Worm (Caenorhabditis elegans) whole organism, late embryonic: ENCODE data around the gene C28D4.18.

Experiments
- C08G9.2 ChIP-seq: sonication (generic microtip); optimal IDR thresholded peaks from 2 replicates; lab custom pipeline; 2016; ENCODE audit warnings: mild to moderate bottlenecking, missing genetic modification characterization, moderate library complexity, missing compliant biosample characterization
- F13H6.1 ChIP-seq: sonication (generic microtip); optimal IDR thresholded peaks from 2 replicates; lab custom pipeline; 2016; ENCODE audit warnings: missing genetic modification characterization, missing compliant biosample characterization
- K09A11.1 ChIP-seq: sonication (generic microtip); optimal IDR thresholded peaks from 2 replicates; lab custom pipeline; 2017; ENCODE audit warnings: antibody characterized with exemption, mild to moderate bottlenecking, missing genetic modification characterization, missing compliant biosample characterization; ENCODE audit not compliant: insufficient read depth
- T23F11.4 ChIP-seq: fragments of 200-800 bp; sonication (Bioruptor generic); optimal IDR thresholded peaks from 2 replicates; lab custom pipeline; 2018; ENCODE audit warnings: mild to moderate bottlenecking, missing genetic modification characterization, missing compliant biosample characterization
- Y22D7AL.16 ChIP-seq: sonication (generic microtip); optimal IDR thresholded peaks from 2 replicates; lab custom pipeline; 2016; ENCODE audit warnings: missing genetic modification characterization, missing compliant biosample characterization
- ahr-1 ChIP-seq: sonication (generic microtip); optimal IDR thresholded peaks from 2 replicates; lab custom pipeline; 2016; ENCODE audit warnings: missing genetic modification characterization, missing compliant biosample characterization
- ama-1 ChIP-seq: fragments of 150-350 bp; optimal IDR thresholded peaks from 2 replicates; lab custom pipeline; 2014
- ceh-14 ChIP-seq: sonication (generic microtip); optimal IDR thresholded peaks from 2 replicates; lab custom pipeline; 2016; ENCODE audit warnings: missing genotype, missing genetic modification characterization, missing compliant biosample characterization
- ceh-18 ChIP-seq: sonication (generic microtip); optimal IDR thresholded peaks from 2 replicates; lab custom pipeline; 2016; ENCODE audit warnings: missing genetic modification characterization, missing compliant biosample characterization
- ceh-19 ChIP-seq: fragments of 200-800 bp; sonication (Bioruptor generic); optimal IDR thresholded peaks from 2 replicates; lab custom pipeline; 2018; ENCODE audit warnings: mild to moderate bottlenecking, missing genetic modification characterization, missing compliant biosample characterization
- ceh-2 ChIP-seq: sonication (generic microtip); optimal IDR thresholded peaks from 2 replicates; lab custom pipeline; 2016; ENCODE audit warnings: missing genotype, missing genetic modification characterization, missing compliant biosample characterization
- ceh-22 ChIP-seq: sonication (generic microtip); optimal IDR thresholded peaks from 2 replicates; lab custom pipeline; 2017; ENCODE audit warnings: missing biosample characterization, missing genetic modification characterization
- ceh-30 ChIP-seq: fragments of 150-350 bp; optimal IDR thresholded peaks from 2 replicates; lab custom pipeline; 2014; ENCODE audit warnings: missing biosample characterization, missing genetic modification characterization
- ceh-31 ChIP-seq: sonication (generic microtip); optimal IDR thresholded peaks from 2 replicates; lab custom pipeline; 2016; ENCODE audit warnings: missing genetic modification characterization, missing compliant biosample characterization
- ceh-6 ChIP-seq: fragments of 200-800 bp; sonication (Bioruptor generic); optimal IDR thresholded peaks from 2 replicates; lab custom pipeline; 2018; ENCODE audit warnings: mild to moderate bottlenecking, missing genetic modification characterization, missing compliant biosample characterization
- ceh-9 ChIP-seq: sonication (generic microtip); optimal IDR thresholded peaks from 2 replicates; lab custom pipeline; 2016; ENCODE audit warnings: mild to moderate bottlenecking, missing genetic modification characterization, inconsistent platforms, missing compliant biosample characterization
- dve-1 ChIP-seq: sonication (generic microtip); optimal IDR thresholded peaks from 2 replicates; lab custom pipeline; 2017; ENCODE audit warnings: antibody characterized with exemption, mild to moderate bottlenecking, missing genetic modification characterization, missing compliant biosample characterization
- elt-4 ChIP-seq: sonication (generic microtip); optimal IDR thresholded peaks from 2 replicates; lab custom pipeline; 2016; ENCODE audit warnings: missing genetic modification characterization, missing compliant biosample characterization
- eyg-1 ChIP-seq: sonication (generic microtip); optimal IDR thresholded peaks from 2 replicates; lab custom pipeline; 2016; ENCODE audit warnings: missing genotype, missing genetic modification characterization, missing compliant biosample characterization
- fkh-6 ChIP-seq: sonication (generic microtip); optimal IDR thresholded peaks from 2 replicates; lab custom pipeline; 2016; ENCODE audit warnings: missing genetic modification characterization, missing compliant biosample characterization
- gmeb-2 ChIP-seq: sonication (generic microtip); optimal IDR thresholded peaks from 2 replicates; lab custom pipeline; 2016; ENCODE audit warnings: missing genetic modification characterization, inconsistent platforms, missing compliant biosample characterization
- hlh-30 ChIP-seq: sonication (generic microtip); optimal IDR thresholded peaks from 2 replicates; lab custom pipeline; 2017; ENCODE audit warnings: antibody characterized with exemption, missing genetic modification characterization, missing compliant biosample characterization; ENCODE audit not compliant: insufficient read depth
- lim-6 ChIP-seq: sonication (generic microtip); optimal IDR thresholded peaks from 2 replicates; lab custom pipeline; 2016; ENCODE audit warnings: missing genetic modification characterization, missing compliant biosample characterization
- mec-3 ChIP-seq: sonication (generic microtip); optimal IDR thresholded peaks from 2 replicates; lab custom pipeline; 2016; ENCODE audit warnings: borderline replicate concordance, missing genetic modification characterization, missing compliant biosample characterization
- nfya-1 ChIP-seq: sonication (generic microtip); optimal IDR thresholded peaks from 2 replicates; lab custom pipeline; 2017; ENCODE audit warnings: missing genetic modification characterization, mild to moderate bottlenecking, missing compliant biosample characterization, antibody characterized with exemption, moderate library complexity
- npax-4 ChIP-seq: sonication (generic microtip); optimal IDR thresholded peaks from 2 replicates; lab custom pipeline; 2016; ENCODE audit warnings: missing genetic modification characterization, missing compliant biosample characterization
- pat-9 ChIP-seq: fragments of 200-800 bp; sonication (Bioruptor generic); optimal IDR thresholded peaks from 2 replicates; lab custom pipeline; 2018; ENCODE audit warnings: mild to moderate bottlenecking, missing genetic modification characterization, moderate library complexity, missing compliant biosample characterization
- pha-4 ChIP-seq: fragments of 150-350 bp; optimal IDR thresholded peaks from 2 replicates; lab custom pipeline; 2018; ENCODE audit warnings: missing biosample characterization, missing genetic modification reagents, missing genetic modification characterization
- ref-2 ChIP-seq: sonication (generic microtip); optimal IDR thresholded peaks from 2 replicates; lab custom pipeline; 2016; ENCODE audit warnings: missing genetic modification characterization, missing compliant biosample characterization
- rnt-1 ChIP-seq: sonication (generic microtip); optimal IDR thresholded peaks from 2 replicates; lab custom pipeline; 2016; ENCODE audit warnings: missing genetic modification characterization, missing compliant biosample characterization
- sox-2 ChIP-seq: fragments of 200-800 bp; sonication (Bioruptor generic); IDR thresholded peaks from 2 replicates; pipeline ENCODE4 v1.3.6; 2022; ENCODE audit warnings: missing genetic modification reagents, missing genetic modification characterization, missing compliant biosample characterization
- syd-9 ChIP-seq: sonication (generic microtip); optimal IDR thresholded peaks from 2 replicates; lab custom pipeline; 2016; ENCODE audit warnings: mild to moderate bottlenecking, missing genetic modification characterization, moderate library complexity, missing compliant biosample characterization
- tbx-2 ChIP-seq: sonication (generic microtip); optimal IDR thresholded peaks from 2 replicates; lab custom pipeline; 2016; ENCODE audit warnings: missing genetic modification characterization, missing compliant biosample characterization
- unc-3 ChIP-seq, 2 experiments: fragments of 200-800 bp in 1 of 2; sonication (Bioruptor generic) in 1 of 2; sonication (generic microtip) in 1 of 2; conservative IDR thresholded peaks in 1 of 2; optimal IDR thresholded peaks in 1 of 2; 2 replicates each; pipeline versions ENCODE4 v1.3.6 to Lab custom; 2016 to 2022; ENCODE audit warnings: missing compliant biosample characterization in 2 of 2, missing genetic modification characterization in 2 of 2, missing genetic modification reagents in 1 of 2
- unc-42 ChIP-seq: sonication (generic microtip); optimal IDR thresholded peaks from 2 replicates; lab custom pipeline; 2016; ENCODE audit warnings: missing genotype, missing genetic modification characterization, missing compliant biosample characterization
- unc-86 ChIP-seq: sonication (generic microtip); optimal IDR thresholded peaks from 2 replicates; lab custom pipeline; 2016; ENCODE audit warnings: missing genetic modification characterization, missing compliant biosample characterization
- zip-5 ChIP-seq: sonication (generic microtip); optimal IDR thresholded peaks from 2 replicates; lab custom pipeline; 2016; ENCODE audit warnings: missing genetic modification characterization, missing compliant biosample characterization
- ztf-16 ChIP-seq: sonication (generic microtip); optimal IDR thresholded peaks from 2 replicates; lab custom pipeline; 2017; ENCODE audit warnings: missing genetic modification characterization, missing compliant biosample characterization

The C28D4.18 gene

ce11 chrIV:9744905-9745304, 19.8 kb downstream of the C28D4.18 start, which contains the start of gene C28D4.4:
TSS of gene C28D4.4 (minus strand) at chrIV:9745005.
- TF ChIP-seq ceh-30 (tag; lab: Kevin White, UChicago) (no peak), ztf-16 (tag; lab: Kevin White, UChicago) (no peak), ceh-19 (GFP tag; lab: Kevin White, UChicago) (no peak), hlh-30 (tag; lab: Kevin White, UChicago) (no peak), ceh-31 (no peak), ceh-9 (no peak), F13H6.1 (tag; lab: Kevin White, UChicago) (no peak), unc-42 (tag; lab: Kevin White, UChicago) (no peak), npax-4 (tag; lab: Kevin White, UChicago) (no peak), ceh-6 (GFP tag; lab: Kevin White, UChicago) (no peak), nfya-1 (tag; lab: Kevin White, UChicago) (no peak), lim-6 (no peak)

- no peak for TF ChIP-seq ahr-1 (tag; lab: Kevin White, UChicago)
- no peak for TF ChIP-seq fkh-6 (tag; lab: Kevin White, UChicago)
- TF ChIP-seq ceh-19 (GFP tag; lab: Kevin White, UChicago) = no peak
- no peak for TF ChIP-seq nfya-1 (tag; lab: Kevin White, UChicago)
- no peak for TF ChIP-seq Y22D7AL.16 (tag; lab: Kevin White, UChicago)
- no peak for TF ChIP-seq ama-1
- no peak for TF ChIP-seq hlh-30 (tag; lab: Kevin White, UChicago)
- TF ChIP-seq ztf-16 (tag; lab: Kevin White, UChicago) = no peak
- no peak for TF ChIP-seq C08G9.2 (tag; lab: Kevin White, UChicago)
- no peak for TF ChIP-seq syd-9 (tag; lab: Kevin White, UChicago)
- no peak for TF ChIP-seq ceh-2 (tag; lab: Kevin White, UChicago)
- TF ChIP-seq pha-4 = no peak
- TF ChIP-seq elt-4 (tag; lab: Kevin White, UChicago) = no peak
- no peak for TF ChIP-seq ceh-18 (tag; lab: Kevin White, UChicago)
- TF ChIP-seq sox-2 (GFP tag; lab: Robert Waterston, UW) = no peak
- no peak for TF ChIP-seq npax-4 (tag; lab: Kevin White, UChicago)
- no peak for TF ChIP-seq ref-2 (tag; lab: Kevin White, UChicago)
Measured at ce11 chrIV:9746762-9747161, 21.7 kb downstream of the C28D4.18 start, which contains the start of gene C28D4.5. TSS of gene C28D4.5 (minus strand) at chrIV:9746862.

ce11 chrIV:9748342-9748741, 23.3 kb downstream of the C28D4.18 start, which contains the start of gene C28D4.8:
TSS of gene C28D4.8 (minus strand) at chrIV:9748442.
- TF ChIP-seq K09A11.1 (tag; lab: Kevin White, UChicago) (no peak), tbx-2 (tag; lab: Kevin White, UChicago) (no peak), elt-4 (tag; lab: Kevin White, UChicago) (no peak), pha-4 (no peak), unc-3 (GFP tag; conservative IDR thresholded peaks at IDR 0.05; lab: Robert Waterston, UW) (no peak), unc-3 (tag; optimal IDR thresholded peaks at IDR 0.05; lab: Kevin White, UChicago) (no peak), ref-2 (tag; lab: Kevin White, UChicago) (no peak), ceh-31 (no peak), ztf-16 (tag; lab: Kevin White, UChicago) (no peak), lim-6 (no peak), eyg-1 (no peak), zip-5 (tag; lab: Kevin White, UChicago) (no peak), rnt-1 (tag; lab: Kevin White, UChicago) (no peak), C08G9.2 (tag; lab: Kevin White, UChicago) (no peak), ceh-2 (tag; lab: Kevin White, UChicago) (no peak)

ce11 chrIV:9755713-9756112, 30.6 kb downstream of the C28D4.18 start:
- TF ChIP-seq dve-1 (no peak), ceh-19 (GFP tag; lab: Kevin White, UChicago) (no peak), ceh-22 (tag; lab: Kevin White, UChicago) (no peak), gmeb-2 (tag; lab: Kevin White, UChicago) (no peak), npax-4 (tag; lab: Kevin White, UChicago) (no peak), unc-86 (tag; lab: Kevin White, UChicago) (no peak), nfya-1 (tag; lab: Kevin White, UChicago) (no peak), T23F11.4 (GFP tag; lab: Kevin White, UChicago) (no peak), pat-9 (no peak), ahr-1 (tag; lab: Kevin White, UChicago) (no peak), ceh-14 (tag; lab: Kevin White, UChicago) (no peak), mec-3 (tag; lab: Kevin White, UChicago) (no peak)
